Fruit fly (Drosophila melanogaster) whole organism, embryonic: ENCODE data around the gene CG34332.
A peak's percentile ranks its signal among the peaks of the same experiment; 100 is the strongest.

Experiments
- Atf3 ChIP-seq: fragments of 200-800 bp; sonication (Bioruptor generic); optimal IDR thresholded peaks from 3 replicates; lab custom pipeline; 2016; ENCODE audit warnings: missing biosample characterization, missing genetic modification characterization
- B-H2 ChIP-seq: fragments of 200-800 bp; sonication (Bioruptor generic); optimal IDR thresholded peaks from 2 replicates; lab custom pipeline; 2018; ENCODE audit warnings: missing biosample characterization, mild to moderate bottlenecking, missing genetic modification characterization
- BEAF-32 ChIP-seq: fragments of 200-800 bp; sonication (Bioruptor generic); optimal IDR thresholded peaks from 3 replicates; lab custom pipeline; 2017; ENCODE audit warnings: missing biosample characterization, missing genetic modification characterization, mild to moderate bottlenecking, moderate library complexity, missing genetic modification reagents
- BtbVII ChIP-seq: fragments of 200-800 bp; sonication (Bioruptor generic); optimal IDR thresholded peaks from 3 replicates; lab custom pipeline; 2017; ENCODE audit warnings: missing biosample characterization, mild to moderate bottlenecking, missing genetic modification characterization
- CG10209 ChIP-seq: fragments of 200-800 bp; sonication (Bioruptor generic); optimal IDR thresholded peaks from 3 replicates; lab custom pipeline; 2017; ENCODE audit warnings: missing biosample characterization, mild to moderate bottlenecking, missing genetic modification characterization, missing genetic modification reagents
- CG10654 ChIP-seq: fragments of 200-800 bp; sonication (Bioruptor generic); optimal IDR thresholded peaks from 2 replicates; lab custom pipeline; 2016; ENCODE audit warnings: missing biosample characterization, missing genetic modification characterization
- CG11560 ChIP-seq: fragments of 200-800 bp; sonication (Bioruptor generic); IDR thresholded peaks from 3 replicates; pipeline ENCODE4 v1.3.6; 2022; ENCODE audit warnings: missing biosample characterization, missing genetic modification characterization
- CG12236 ChIP-seq: fragments of 200-800 bp; sonication (Bioruptor generic); optimal IDR thresholded peaks from 2 replicates; lab custom pipeline; 2016; ENCODE audit warnings: missing biosample characterization, missing genetic modification characterization
- CG13424 ChIP-seq: fragments of 200-800 bp; sonication (Bioruptor generic); optimal IDR thresholded peaks from 2 replicates; lab custom pipeline; 2019; ENCODE audit warnings: missing biosample characterization, mild to moderate bottlenecking, missing genetic modification characterization, moderate library complexity
- CG15269 ChIP-seq: fragments of 200-800 bp; sonication (Bioruptor generic); optimal IDR thresholded peaks from 2 replicates; lab custom pipeline; 2018; ENCODE audit warnings: missing biosample characterization, mild to moderate bottlenecking, missing genetic modification characterization, moderate library complexity
- CG16863 ChIP-seq: fragments of 200-800 bp; sonication (Bioruptor generic); optimal IDR thresholded peaks from 3 replicates; lab custom pipeline; 2016; ENCODE audit warnings: missing biosample characterization, missing genetic modification characterization
- CG17328 ChIP-seq: fragments of 200-800 bp; sonication (Bioruptor generic); IDR thresholded peaks from 2 replicates; pipeline ENCODE4 v1.3.6; 2022; ENCODE audit warnings: missing biosample characterization, missing genetic modification characterization
- CG17912 ChIP-seq: fragments of 200-800 bp; sonication (Bioruptor generic); optimal IDR thresholded peaks from 2 replicates; lab custom pipeline; 2018; ENCODE audit warnings: missing biosample characterization, mild to moderate bottlenecking, missing genetic modification characterization
- CG18262 ChIP-seq: fragments of 200-800 bp; optimal IDR thresholded peaks from 3 replicates; lab custom pipeline; 2019; ENCODE audit warnings: missing biosample characterization, mild to moderate bottlenecking, missing genetic modification characterization, moderate library complexity
- CG2889 ChIP-seq: fragments of 200-800 bp; sonication (Bioruptor generic); IDR thresholded peaks from 3 replicates; pipeline ENCODE4 v1.3.6; 2022; ENCODE audit warnings: missing biosample characterization, missing genetic modification characterization
- CG31388 ChIP-seq: fragments of 200-800 bp; sonication (Bioruptor generic); optimal IDR thresholded peaks from 2 replicates; lab custom pipeline; 2016; ENCODE audit warnings: missing biosample characterization, missing genetic modification characterization
- CG6272 ChIP-seq: fragments of 200-800 bp; sonication (Bioruptor generic); IDR thresholded peaks from 2 replicates; pipeline ENCODE4 v1.3.6; 2022; ENCODE audit warnings: missing biosample characterization, missing genetic modification characterization
- CG6813 ChIP-seq: fragments of 200-800 bp; sonication (Bioruptor generic); optimal IDR thresholded peaks from 2 replicates; lab custom pipeline; 2017; ENCODE audit warnings: missing biosample characterization, missing genetic modification characterization, mild to moderate bottlenecking, moderate library complexity, missing genetic modification reagents
- CG7357 ChIP-seq: fragments of 200-800 bp; sonication (Bioruptor generic); IDR thresholded peaks from 3 replicates; pipeline ENCODE4 v1.3.6; 2022; ENCODE audit warnings: missing biosample characterization, missing genetic modification characterization
- CG7928 ChIP-seq: fragments of 200-800 bp; sonication (Bioruptor generic); optimal IDR thresholded peaks from 2 replicates; lab custom pipeline; 2017; ENCODE audit warnings: missing biosample characterization, mild to moderate bottlenecking, missing genetic modification characterization
- CG7987 ChIP-seq: fragments of 200-800 bp; sonication (Bioruptor generic); optimal IDR thresholded peaks from 2 replicates; lab custom pipeline; 2018; ENCODE audit warnings: missing biosample characterization, mild to moderate bottlenecking, missing genetic modification characterization, moderate library complexity
- CG8388 ChIP-seq: fragments of 200-800 bp; sonication (Bioruptor generic); optimal IDR thresholded peaks from 2 replicates; lab custom pipeline; 2019; ENCODE audit warnings: missing biosample characterization, mild to moderate bottlenecking, missing genetic modification characterization, moderate library complexity
- CG8944 ChIP-seq: fragments of 200-800 bp; sonication (Bioruptor generic); optimal IDR thresholded peaks from 3 replicates; lab custom pipeline; 2016; ENCODE audit warnings: missing biosample characterization, missing genetic modification characterization
- CG9932 ChIP-seq: fragments of 200-800 bp; sonication (Bioruptor generic); IDR thresholded peaks from 2 replicates; pipeline ENCODE4 v1.3.6; 2022; ENCODE audit warnings: missing biosample characterization, missing genetic modification characterization
- CHES-1-like ChIP-seq: fragments of 200-800 bp; sonication (Bioruptor generic); optimal IDR thresholded peaks from 2 replicates; lab custom pipeline; 2016; ENCODE audit warnings: missing biosample characterization, missing genetic modification characterization
- Dad ChIP-seq: fragments of 200-800 bp; sonication (Bioruptor generic); optimal IDR thresholded peaks from 3 replicates; lab custom pipeline; 2016; ENCODE audit warnings: missing biosample characterization, missing genetic modification characterization
- Dek ChIP-seq: fragments of 200-800 bp; sonication (Bioruptor generic); optimal IDR thresholded peaks from 3 replicates; lab custom pipeline; 2019; ENCODE audit warnings: missing biosample characterization, mild to moderate bottlenecking, missing genetic modification characterization, moderate library complexity
- Doc3 ChIP-seq: fragments of 200-800 bp; sonication (Bioruptor generic); IDR thresholded peaks from 3 replicates; pipeline ENCODE4 v1.3.6; 2022; ENCODE audit warnings: missing biosample characterization, missing genetic modification characterization; ENCODE audit not compliant: partially characterized antibody
- Lpt ChIP-seq: fragments of >200 bp; optimal IDR thresholded peaks from 2 replicates; lab custom pipeline; 2018; ENCODE audit warnings: missing biosample characterization, missing genetic modification characterization
- MBD-R2 ChIP-seq: fragments of 200-800 bp; sonication (Bioruptor generic); IDR thresholded peaks from 2 replicates; pipeline ENCODE4 v1.3.6; 2022; ENCODE audit warnings: missing biosample characterization, missing genetic modification characterization
- Rx ChIP-seq: fragments of 200-800 bp; sonication (Bioruptor generic); IDR thresholded peaks from 2 replicates; pipeline ENCODE4 v1.3.6; 2022; ENCODE audit warnings: missing biosample characterization, missing genetic modification characterization
- Stat92E ChIP-seq, 3 experiments: fragments of >200 bp in 2 of 3; fragments of 200-800 bp in 1 of 3; sonication (Bioruptor generic) in 1 of 3; optimal IDR thresholded peaks; 2 replicates each; lab custom pipeline; 2017 to 2019; ENCODE audit warnings: missing biosample characterization in 3 of 3, missing genetic modification characterization in 3 of 3, mild to moderate bottlenecking in 1 of 3, moderate library complexity in 1 of 3
- ase ChIP-seq: fragments of 200-800 bp; sonication (Bioruptor generic); IDR thresholded peaks from 3 replicates; pipeline ENCODE4 v1.3.6; 2022; ENCODE audit warnings: missing biosample characterization, missing genetic modification characterization
- hbn ChIP-seq: fragments of 200-800 bp; sonication (Bioruptor generic); IDR thresholded peaks from 2 replicates; pipeline ENCODE4 v1.3.6; 2022; ENCODE audit warnings: missing biosample characterization, missing genetic modification characterization; ENCODE audit not compliant: partially characterized antibody
- hth ChIP-seq: fragments of >200 bp; optimal IDR thresholded peaks from 2 replicates; lab custom pipeline; 2017; ENCODE audit warnings: inconsistent platforms
- jing ChIP-seq: fragments of 200-800 bp; sonication (Bioruptor generic); optimal IDR thresholded peaks from 2 replicates; lab custom pipeline; 2018; ENCODE audit warnings: missing biosample characterization, mild to moderate bottlenecking, missing genetic modification characterization
- jumu ChIP-seq: fragments of 200-800 bp; sonication (Bioruptor generic); optimal IDR thresholded peaks from 3 replicates; lab custom pipeline; 2016; ENCODE audit warnings: missing biosample characterization, missing genetic modification characterization
- ken ChIP-seq: fragments of 200-800 bp; sonication (Bioruptor generic); IDR thresholded peaks from 3 replicates; pipeline ENCODE4 v1.3.6; 2022; ENCODE audit warnings: missing biosample characterization, missing genetic modification characterization
- lola ChIP-seq, 3 experiments: fragments of >200 bp in 2 of 3; fragments of 200-800 bp in 1 of 3; sonication (Bioruptor generic) in 1 of 3; optimal IDR thresholded peaks; 2 replicates each; lab custom pipeline; 2017 to 2019; ENCODE audit warnings: missing biosample characterization in 3 of 3, missing genetic modification characterization in 3 of 3, mild to moderate bottlenecking in 1 of 3, moderate library complexity in 1 of 3
- maf-S ChIP-seq: fragments of 200-800 bp; sonication (Bioruptor generic); optimal IDR thresholded peaks from 2 replicates; lab custom pipeline; 2016; ENCODE audit warnings: missing biosample characterization, missing genetic modification characterization
- mld ChIP-seq: fragments of 200-800 bp; sonication (Bioruptor generic); IDR thresholded peaks from 3 replicates; pipeline ENCODE4 v1.3.6; 2022; ENCODE audit warnings: missing biosample characterization, missing genetic modification characterization; ENCODE audit not compliant: partially characterized antibody
- nau ChIP-seq: fragments of 200-800 bp; sonication (Bioruptor generic); optimal IDR thresholded peaks from 3 replicates; lab custom pipeline; 2017; ENCODE audit warnings: missing biosample characterization, mild to moderate bottlenecking, missing genetic modification characterization, missing genetic modification reagents
- nerfin-1 ChIP-seq: fragments of 200-800 bp; sonication (Bioruptor generic); optimal IDR thresholded peaks from 3 replicates; lab custom pipeline; 2019; ENCODE audit warnings: missing biosample characterization, mild to moderate bottlenecking, missing genetic modification characterization, moderate library complexity
- nmo ChIP-seq: fragments of 200-800 bp; sonication (Bioruptor generic); optimal IDR thresholded peaks from 2 replicates; lab custom pipeline; 2018; ENCODE audit warnings: missing biosample characterization, mild to moderate bottlenecking, missing genetic modification characterization, moderate library complexity
- p53 ChIP-seq: fragments of 200-800 bp; sonication (Bioruptor generic); optimal IDR thresholded peaks from 2 replicates; lab custom pipeline; 2016; ENCODE audit warnings: missing biosample characterization, missing genetic modification characterization
- pan ChIP-seq, 4 experiments: fragments of >200 bp in 3 of 4; fragments of 200-800 bp in 1 of 4; sonication (Bioruptor generic) in 1 of 4; optimal IDR thresholded peaks in 3 of 4; IDR thresholded peaks in 1 of 4; 2 replicates each; pipeline versions ENCODE4 v1.3.6 to Lab custom; 2017 to 2022; ENCODE audit warnings: missing biosample characterization in 2 of 4, missing genetic modification characterization in 2 of 4, mixed read lengths in 1 of 4
- pb ChIP-seq: fragments of 200-800 bp; sonication (Bioruptor generic); optimal IDR thresholded peaks from 3 replicates; lab custom pipeline; 2016; ENCODE audit warnings: missing biosample characterization, missing genetic modification characterization
- pfk ChIP-seq: fragments of 200-800 bp; sonication (Bioruptor generic); optimal IDR thresholded peaks from 2 replicates; lab custom pipeline; 2018; ENCODE audit warnings: missing biosample characterization, mild to moderate bottlenecking, missing genetic modification characterization, moderate library complexity
- slou ChIP-seq: fragments of 200-800 bp; sonication (Bioruptor generic); optimal IDR thresholded peaks from 3 replicates; lab custom pipeline; 2016; ENCODE audit warnings: missing biosample characterization, missing genetic modification characterization
- sna ChIP-seq: fragments of 200-800 bp; sonication (Bioruptor generic); IDR thresholded peaks from 2 replicates; pipeline ENCODE4 v1.3.6; 2022; ENCODE audit warnings: missing biosample characterization, missing genetic modification characterization; ENCODE audit not compliant: partially characterized antibody
- usp ChIP-seq: fragments of >200 bp; optimal IDR thresholded peaks from 2 replicates; lab custom pipeline; 2017; ENCODE audit warnings: missing biosample characterization, missing genetic modification characterization

CG34332 gene

dm6 chrX:20162586-20162985 lies 21.8 kb downstream of the CG34332 start (continued):
- no peak for TF ChIP-seq CG15269 (tag; lab: Kevin White, UChicago)
- TF ChIP-seq Stat92E (GFP tag; optimal IDR thresholded peaks at IDR 0.05; lab: Kevin White, UChicago): no peak
- TF ChIP-seq CG8388: no peak
- TF ChIP-seq mld (GFP tag; lab: Robert Waterston, UW): no peak
- TF ChIP-seq CG10654: no peak
- TF ChIP-seq Dad (GFP tag; lab: Kevin White, UChicago): no peak
- no peak for TF ChIP-seq Atf3 (GFP tag; lab: Kevin White, UChicago)
- peak; percentile 44 for TF ChIP-seq BEAF-32
- no peak for TF ChIP-seq CG7987 (GFP tag; lab: Kevin White, UChicago)
- TF ChIP-seq p53: no peak
- no peak for TF ChIP-seq CG11560 (tag; lab: Robert Waterston, UW)
- TF ChIP-seq B-H2 (GFP tag; lab: Kevin White, UChicago): no peak
- no peak for TF ChIP-seq slou (GFP tag; lab: Kevin White, UChicago)
- no peak for TF ChIP-seq CG8944 (GFP tag; lab: Kevin White, UChicago)
- TF ChIP-seq CG17912 (GFP tag; lab: Kevin White, UChicago): no peak
- no peak for TF ChIP-seq CG2889 (GFP tag; lab: Robert Waterston, UW)
- TF ChIP-seq CG9932 (GFP tag; lab: Robert Waterston, UW): peak; percentile 58
- no peak for TF ChIP-seq CG17328 (GFP tag; lab: Robert Waterston, UW)
- TF ChIP-seq sna (GFP tag; lab: Robert Waterston, UW): no peak
- TF ChIP-seq Dek: no peak
- no peak for TF ChIP-seq CG31388 (GFP tag; lab: Kevin White, UChicago)
- no peak for TF ChIP-seq CG12236
- TF ChIP-seq hbn: no peak
- TF ChIP-seq nau: no peak
- no peak for TF ChIP-seq CG6813 (GFP tag; lab: Kevin White, UChicago)
- TF ChIP-seq Lpt: no peak
- no peak for TF ChIP-seq pb (GFP tag; lab: Kevin White, UChicago)
- no peak for TF ChIP-seq CG18262 (tag; lab: Kevin White, UChicago)
- TF ChIP-seq Doc3 (GFP tag; lab: Robert Waterston, UW): no peak
- TF ChIP-seq MBD-R2 (GFP tag; lab: Robert Waterston, UW): peak; percentile 45; the same call in 1 of the 2 replicates
- no peak for TF ChIP-seq CHES-1-like (GFP tag; lab: Kevin White, UChicago)
- TF ChIP-seq CG10209: no peak
- TF ChIP-seq ken (GFP tag; lab: Robert Waterston, UW): no peak
- TF ChIP-seq pfk (GFP tag; lab: Kevin White, UChicago): peak; percentile 6
- no peak for TF ChIP-seq ase (GFP tag; lab: Robert Waterston, UW)
- no peak for TF ChIP-seq CG7357
- TF ChIP-seq nmo (GFP tag; lab: Kevin White, UChicago): no peak
- no peak for TF ChIP-seq Rx (GFP tag; lab: Robert Waterston, UW)
- no peak for TF ChIP-seq maf-S (GFP tag; lab: Kevin White, UChicago)
- TF ChIP-seq CG13424 (tag; lab: Kevin White, UChicago): peak; percentile 1
- TF ChIP-seq nerfin-1: no peak
- no peak for TF ChIP-seq CG16863 (GFP tag; lab: Kevin White, UChicago)
- no peak for TF ChIP-seq BtbVII (GFP tag; lab: Kevin White, UChicago)
- TF ChIP-seq hth: no peak
- TF ChIP-seq lola (GFP tag; optimal IDR thresholded peaks at IDR 0.05; lab: Kevin White, UChicago): no peak
- TF ChIP-seq pan (optimal IDR thresholded peaks at IDR 0.05; lab: Kevin White, UChicago): no peak
- no peak for TF ChIP-seq pan (GFP tag; optimal IDR thresholded peaks at IDR 0.05 in 1 of 2, IDR thresholded peaks at IDR 0.05 in 1 of 2)
- no peak for TF ChIP-seq CG7928
- TF ChIP-seq CG6272 (GFP tag; lab: Robert Waterston, UW): no peak
- TF ChIP-seq jing (GFP tag; lab: Kevin White, UChicago): no peak
- no peak for TF ChIP-seq usp (GFP tag; lab: Kevin White, UChicago)
- TF ChIP-seq jumu: no peak
